Fruit fly (Drosophila melanogaster) whole organism, embryonic: ENCODE measurements around the gene Acp76A.

Experiments used
- CG10543 ChIP-seq: fragments of 200-800 bp; sonication (Bioruptor generic); optimal IDR thresholded peaks from 3 replicates; lab custom pipeline; 2017; ENCODE audit warnings: missing biosample characterization, mild to moderate bottlenecking, missing genetic modification characterization, moderate library complexity
- CG11247 ChIP-seq: fragments of 200-800 bp; sonication (Bioruptor generic); IDR thresholded peaks from 2 replicates; pipeline ENCODE4 v1.3.6; 2022; ENCODE audit warnings: missing biosample characterization, missing genetic modification characterization
- CG15011 ChIP-seq: fragments of 200-800 bp; sonication (Bioruptor generic); optimal IDR thresholded peaks from 3 replicates; lab custom pipeline; 2018; ENCODE audit warnings: missing biosample characterization, mild to moderate bottlenecking, missing genetic modification characterization
- CG15479 ChIP-seq: fragments of 200-800 bp; sonication (Bioruptor generic); optimal IDR thresholded peaks from 3 replicates; lab custom pipeline; 2019; ENCODE audit warnings: missing biosample characterization, mild to moderate bottlenecking, missing genetic modification characterization, moderate library complexity
- CG17612 ChIP-seq: fragments of 200-800 bp; sonication (Bioruptor generic); IDR thresholded peaks from 2 replicates; pipeline ENCODE4 v1.3.6; 2022; ENCODE audit warnings: missing biosample characterization, missing genetic modification characterization
- CG2129 ChIP-seq: fragments of 200-800 bp; sonication (Bioruptor generic); IDR thresholded peaks from 2 replicates; pipeline ENCODE4 v1.3.6; 2022; ENCODE audit warnings: missing biosample characterization, missing genetic modification characterization; ENCODE audit not compliant: partially characterized antibody
- CG31224 ChIP-seq: fragments of 200-800 bp; sonication (Bioruptor generic); IDR thresholded peaks from 2 replicates; pipeline ENCODE4 v1.3.6; 2022; ENCODE audit warnings: missing biosample characterization, missing genetic modification characterization
- CG32532 ChIP-seq: fragments of 200-800 bp; sonication (Bioruptor generic); IDR thresholded peaks from 2 replicates; pipeline ENCODE4 v1.3.6; 2022; ENCODE audit warnings: missing biosample characterization, missing genetic modification characterization
- CG34376 ChIP-seq: fragments of 200-800 bp; sonication (Bioruptor generic); optimal IDR thresholded peaks from 2 replicates; lab custom pipeline; 2018; ENCODE audit warnings: missing biosample characterization, mild to moderate bottlenecking, missing genetic modification characterization
- CG3995 ChIP-seq: fragments of 200-800 bp; sonication (Bioruptor generic); optimal IDR thresholded peaks from 3 replicates; lab custom pipeline; 2016; ENCODE audit warnings: missing biosample characterization, missing genetic modification characterization
- CG4707 ChIP-seq: fragments of 200-800 bp; sonication (Bioruptor generic); optimal IDR thresholded peaks from 2 replicates; lab custom pipeline; 2018; ENCODE audit warnings: missing biosample characterization, mild to moderate bottlenecking, missing genetic modification characterization, moderate library complexity
- CG5953 ChIP-seq: fragments of 200-800 bp; sonication (Bioruptor generic); IDR thresholded peaks from 2 replicates; pipeline ENCODE4 v1.3.6; 2022; ENCODE audit warnings: missing biosample characterization, missing genetic modification characterization
- CG6765 ChIP-seq: fragments of 200-800 bp; sonication (Bioruptor generic); optimal IDR thresholded peaks from 3 replicates; lab custom pipeline; 2017; ENCODE audit warnings: missing biosample characterization, mild to moderate bottlenecking, missing genetic modification characterization
- CG6854 ChIP-seq: fragments of 200-800 bp; sonication (Bioruptor generic); optimal IDR thresholded peaks from 3 replicates; lab custom pipeline; 2017; ENCODE audit warnings: missing biosample characterization, mild to moderate bottlenecking, missing genetic modification characterization
- CG7357 ChIP-seq: fragments of 200-800 bp; sonication (Bioruptor generic); IDR thresholded peaks from 3 replicates; pipeline ENCODE4 v1.3.6; 2022; ENCODE audit warnings: missing biosample characterization, missing genetic modification characterization
- CG8388 ChIP-seq: fragments of 200-800 bp; sonication (Bioruptor generic); optimal IDR thresholded peaks from 2 replicates; lab custom pipeline; 2019; ENCODE audit warnings: missing biosample characterization, mild to moderate bottlenecking, missing genetic modification characterization, moderate library complexity
- CkIIα-i1 ChIP-seq: fragments of 200-800 bp; sonication (Bioruptor generic); IDR thresholded peaks from 2 replicates; pipeline ENCODE4 v1.3.6; 2022; ENCODE audit warnings: missing biosample characterization, missing genetic modification characterization
- CoRest ChIP-seq: fragments of 200-800 bp; sonication (Bioruptor generic); optimal IDR thresholded peaks from 3 replicates; lab custom pipeline; 2018; ENCODE audit warnings: missing biosample characterization, mild to moderate bottlenecking, missing genetic modification characterization, moderate library complexity
- D ChIP-seq, 2 experiments: fragments of 200-800 bp in 1 of 2; fragments of >200 bp in 1 of 2; sonication (Bioruptor generic) in 1 of 2; optimal IDR thresholded peaks; 2 replicates in 1 of 2; 3 replicates in 1 of 2; lab custom pipeline; 2017; ENCODE audit warnings: mild to moderate bottlenecking in 1 of 2, missing biosample characterization in 1 of 2, missing genetic modification characterization in 1 of 2, missing genetic modification reagents in 1 of 2
- Doc3 ChIP-seq: fragments of 200-800 bp; sonication (Bioruptor generic); IDR thresholded peaks from 3 replicates; pipeline ENCODE4 v1.3.6; 2022; ENCODE audit warnings: missing biosample characterization, missing genetic modification characterization; ENCODE audit not compliant: partially characterized antibody
- Eip74EF ChIP-seq, 2 experiments: fragments of 200-800 bp in 1 of 2; fragments of >200 bp in 1 of 2; sonication (Bioruptor generic) in 1 of 2; optimal IDR thresholded peaks; 2 replicates each; lab custom pipeline; 2017 to 2019; ENCODE audit warnings: missing biosample characterization in 2 of 2, missing genetic modification characterization in 2 of 2, mild to moderate bottlenecking in 1 of 2, moderate library complexity in 1 of 2
- Gsc ChIP-seq: fragments of 200-800 bp; sonication (Bioruptor generic); IDR thresholded peaks from 2 replicates; pipeline ENCODE4 v1.3.6; 2022; ENCODE audit warnings: missing biosample characterization, missing genetic modification characterization
- HHEX ChIP-seq: fragments of 200-800 bp; sonication (Bioruptor generic); optimal IDR thresholded peaks from 3 replicates; lab custom pipeline; 2017; ENCODE audit warnings: missing biosample characterization, mild to moderate bottlenecking, missing genetic modification characterization, missing genetic modification reagents
- HLH54F ChIP-seq: fragments of 200-800 bp; sonication (Bioruptor generic); optimal IDR thresholded peaks from 3 replicates; lab custom pipeline; 2016; ENCODE audit warnings: missing biosample characterization, missing genetic modification characterization
- HmgD ChIP-seq: fragments of 200-800 bp; sonication (Bioruptor generic); optimal IDR thresholded peaks from 3 replicates; lab custom pipeline; 2016; ENCODE audit warnings: missing biosample characterization, missing genetic modification characterization
- NC2β ChIP-seq: fragments of 200-800 bp; sonication (Bioruptor generic); optimal IDR thresholded peaks from 2 replicates; lab custom pipeline; 2016; ENCODE audit warnings: missing biosample characterization, missing genetic modification characterization
- NFAT ChIP-seq: fragments of 200-800 bp; sonication (Bioruptor generic); IDR thresholded peaks from 2 replicates; pipeline ENCODE4 v1.3.6; 2022; ENCODE audit warnings: missing biosample characterization, missing genetic modification characterization
- Trl ChIP-seq, 3 experiments: fragments of >200 bp in 2 of 3; fragments of 200-800 bp in 1 of 3; sonication (Bioruptor generic) in 1 of 3; optimal IDR thresholded peaks; 2 replicates in 1 of 3; 3 replicates in 2 of 3; lab custom pipeline; 2016 to 2017; ENCODE audit warnings: missing biosample characterization in 1 of 3, missing genetic modification characterization in 1 of 3
- Usf ChIP-seq: fragments of 200-800 bp; sonication (Bioruptor generic); optimal IDR thresholded peaks from 2 replicates; lab custom pipeline; 2017; ENCODE audit warnings: missing genotype, missing biosample characterization, missing genetic modification characterization
- YL-1 ChIP-seq: fragments of 200-800 bp; sonication (Bioruptor generic); optimal IDR thresholded peaks from 3 replicates; lab custom pipeline; 2017; ENCODE audit warnings: missing biosample characterization, mild to moderate bottlenecking, missing genetic modification characterization
- abd-A ChIP-seq: fragments of 200-800 bp; sonication (Bioruptor generic); optimal IDR thresholded peaks from 3 replicates; lab custom pipeline; 2019; ENCODE audit warnings: missing biosample characterization, mild to moderate bottlenecking, missing genetic modification characterization, moderate library complexity
- btn ChIP-seq: fragments of 200-800 bp; sonication (Bioruptor generic); optimal IDR thresholded peaks from 2 replicates; lab custom pipeline; 2016; ENCODE audit warnings: missing biosample characterization, missing genetic modification characterization
- cg ChIP-seq: fragments of 200-800 bp; sonication (Bioruptor generic); optimal IDR thresholded peaks from 3 replicates; lab custom pipeline; 2019; ENCODE audit warnings: missing biosample characterization, mild to moderate bottlenecking, missing genetic modification characterization, moderate library complexity
- dimm ChIP-seq: fragments of 200-800 bp; sonication (Bioruptor generic); IDR thresholded peaks from 2 replicates; pipeline ENCODE4 v1.3.6; 2022; ENCODE audit warnings: missing biosample characterization, missing genetic modification characterization
- disco-r ChIP-seq: fragments of 200-800 bp; sonication (Bioruptor generic); optimal IDR thresholded peaks from 2 replicates; lab custom pipeline; 2016; ENCODE audit warnings: missing biosample characterization, missing genetic modification characterization
- gem ChIP-seq: fragments of 200-800 bp; sonication (Bioruptor generic); optimal IDR thresholded peaks from 2 replicates; lab custom pipeline; 2019; ENCODE audit warnings: missing biosample characterization, mild to moderate bottlenecking, missing genetic modification characterization, moderate library complexity
- grn ChIP-seq: fragments of 200-800 bp; sonication (Bioruptor generic); optimal IDR thresholded peaks from 3 replicates; lab custom pipeline; 2017; ENCODE audit warnings: missing biosample characterization, missing genetic modification characterization
- gro ChIP-seq: fragments of 200-800 bp; sonication (Bioruptor generic); optimal IDR thresholded peaks from 2 replicates; lab custom pipeline; 2016; ENCODE audit warnings: missing biosample characterization, missing genetic modification characterization
- gsb ChIP-seq: fragments of 200-800 bp; sonication (Bioruptor generic); IDR thresholded peaks from 2 replicates; pipeline ENCODE4 v1.3.6; 2022; ENCODE audit warnings: missing biosample characterization, missing genetic modification characterization
- her ChIP-seq: fragments of 200-800 bp; sonication (Bioruptor generic); optimal IDR thresholded peaks from 2 replicates; lab custom pipeline; 2016; ENCODE audit warnings: missing biosample characterization, missing genetic modification characterization
- peb ChIP-seq: fragments of 200-800 bp; sonication (Bioruptor generic); IDR thresholded peaks from 2 replicates; pipeline ENCODE4 v1.3.6; 2022; ENCODE audit warnings: missing biosample characterization, missing genetic modification characterization
- pho ChIP-seq: fragments of 200-800 bp; sonication (Bioruptor generic); optimal IDR thresholded peaks from 2 replicates; lab custom pipeline; 2016; ENCODE audit warnings: missing biosample characterization, missing genetic modification characterization
- sd ChIP-seq: fragments of 200-800 bp; sonication (Bioruptor generic); optimal IDR thresholded peaks from 3 replicates; lab custom pipeline; 2018; ENCODE audit warnings: missing biosample characterization, mild to moderate bottlenecking, missing genetic modification characterization, moderate library complexity
- sens-2 ChIP-seq: fragments of 200-800 bp; sonication (Bioruptor generic); IDR thresholded peaks from 2 replicates; pipeline ENCODE4 v1.3.6; 2022; ENCODE audit warnings: missing biosample characterization, missing genetic modification characterization
- seq ChIP-seq: fragments of 200-800 bp; sonication (Bioruptor generic); IDR thresholded peaks from 2 replicates; pipeline ENCODE4 v1.3.6; 2022; ENCODE audit warnings: missing biosample characterization, missing genetic modification characterization
- sqz ChIP-seq: fragments of 200-800 bp; sonication (Bioruptor generic); optimal IDR thresholded peaks from 3 replicates; lab custom pipeline; 2018; ENCODE audit warnings: missing biosample characterization, mild to moderate bottlenecking, missing genetic modification characterization
- ssp ChIP-seq: fragments of 200-800 bp; sonication (Bioruptor generic); IDR thresholded peaks from 2 replicates; pipeline ENCODE4 v1.3.6; 2022; ENCODE audit warnings: missing biosample characterization, missing genetic modification characterization
- tio ChIP-seq: fragments of 200-800 bp; sonication (Bioruptor generic); optimal IDR thresholded peaks from 2 replicates; lab custom pipeline; 2017; ENCODE audit warnings: missing biosample characterization, missing genetic modification characterization, inconsistent platforms
- twi ChIP-seq: fragments of 200-800 bp; optimal IDR thresholded peaks from 2 replicates; lab custom pipeline; 2019; ENCODE audit warnings: missing biosample characterization, mild to moderate bottlenecking, missing genetic modification characterization, moderate library complexity
- unc-4 ChIP-seq: fragments of 200-800 bp; sonication (Bioruptor generic); IDR thresholded peaks from 2 replicates; pipeline ENCODE4 v1.3.6; 2022; ENCODE audit warnings: missing biosample characterization, missing genetic modification characterization; ENCODE audit not compliant: partially characterized antibody
- wdn ChIP-seq: fragments of 200-800 bp; sonication (Bioruptor generic); IDR thresholded peaks from 2 replicates; pipeline ENCODE4 v1.3.6; 2022; ENCODE audit warnings: missing biosample characterization, missing genetic modification characterization

Acp76A gene

DNA sequence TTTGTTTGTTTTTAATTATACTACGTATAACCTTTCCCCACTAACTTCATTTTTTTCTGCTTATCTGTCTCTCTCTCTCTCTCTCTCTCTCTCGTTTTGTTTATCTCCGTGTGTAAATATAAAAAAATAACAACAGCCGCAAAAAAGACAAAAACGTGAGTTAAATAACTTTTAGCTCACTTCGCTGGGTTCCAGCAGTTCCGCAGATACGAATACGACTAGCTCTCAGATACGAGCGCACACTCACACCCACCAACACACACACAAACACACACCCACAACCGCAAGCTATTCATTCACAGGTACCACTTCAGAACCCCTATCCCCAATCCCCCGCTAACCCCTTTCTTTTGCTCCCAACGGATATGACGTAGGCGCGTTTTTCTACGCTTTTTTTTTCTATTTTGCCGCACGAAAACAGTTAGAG lies 20.4 kb upstream of the Acp76A start (continued):
- TF ChIP-seq Trl (optimal IDR thresholded peaks at IDR 0.05; lab: Kevin White, UChicago) (peak; percentile 10 to 74), Trl (GFP tag; optimal IDR thresholded peaks at IDR 0.05; lab: Kevin White, UChicago) (no peak), CoRest (tag; lab: Kevin White, UChicago) (no peak), CG2129 (GFP tag; lab: Robert Waterston, UW) (no peak), YL-1 (GFP tag; lab: Kevin White, UChicago) (no peak), peb (GFP tag; lab: Robert Waterston, UW) (no peak), CG6854 (GFP tag; lab: Kevin White, UChicago) (peak; percentile 31), CG4707 (GFP tag; lab: Kevin White, UChicago) (no peak), HmgD (GFP tag; lab: Kevin White, UChicago) (no peak), wdn (GFP tag; lab: Robert Waterston, UW) (no peak), CG34376 (GFP tag; lab: Kevin White, UChicago) (peak; percentile 82), pho (GFP tag; lab: Kevin White, UChicago) (no peak), ssp (GFP tag; lab: Robert Waterston, UW) (no peak), CG15479 (GFP tag; lab: Kevin White, UChicago) (no peak), btn (GFP tag; lab: Kevin White, UChicago) (no peak), CG6765 (GFP tag; lab: Kevin White, UChicago) (peak; percentile 43), abd-A (tag; lab: Kevin White, UChicago) (peak; percentile 53), seq (GFP tag; lab: Robert Waterston, UW) (no peak), gro (no peak), grn (peak; percentile 28), gsb (no peak), CG10543 (GFP tag; lab: Kevin White, UChicago) (peak; percentile 80), CG31224 (no peak), CG3995 (GFP tag; lab: Kevin White, UChicago) (no peak), cg (GFP tag; lab: Kevin White, UChicago) (peak; percentile 55), CkIIα-i1 (GFP tag; lab: Robert Waterston, UW) (no peak), her (GFP tag; lab: Kevin White, UChicago) (no peak), NFAT (GFP tag; lab: Robert Waterston, UW) (no peak), sqz (GFP tag; lab: Kevin White, UChicago) (peak; percentile 77), CG11247 (GFP tag; lab: Robert Waterston, UW) (no peak), Doc3 (GFP tag; lab: Robert Waterston, UW) (no peak), CG17612 (GFP tag; lab: Robert Waterston, UW) (no peak), dimm (no peak), D (optimal IDR thresholded peaks at IDR 0.05; lab: Kevin White, UChicago) (no peak), D (GFP tag; optimal IDR thresholded peaks at IDR 0.05; lab: Kevin White, UChicago) (no peak), Eip74EF (GFP tag; optimal IDR thresholded peaks at IDR 0.05; lab: Kevin White, UChicago) (no peak), twi (tag; lab: Kevin White, UChicago) (no peak), HHEX (GFP tag; lab: Kevin White, UChicago) (peak; percentile 23), NC2β (no peak), CG32532 (GFP tag; lab: Robert Waterston, UW) (peak; percentile 55; the same call in 1 of the 2 replicates), Gsc (GFP tag; lab: Robert Waterston, UW) (no peak), disco-r (GFP tag; lab: Kevin White, UChicago) (no peak), sens-2 (no peak), CG7357 (GFP tag; lab: Robert Waterston, UW) (no peak), HLH54F (GFP tag; lab: Kevin White, UChicago) (no peak), Usf (GFP tag; lab: Kevin White, UChicago) (no peak), CG8388 (GFP tag; lab: Kevin White, UChicago) (no peak), gem (tag; lab: Kevin White, UChicago) (no peak), CG5953 (GFP tag; lab: Robert Waterston, UW) (no peak), sd (tag; lab: Kevin White, UChicago) (peak; percentile 4), tio (GFP tag; lab: Kevin White, UChicago) (no peak), CG15011 (GFP tag; lab: Kevin White, UChicago) (no peak), unc-4 (no peak)
